Worm (Caenorhabditis elegans) whole organism, young adult: ENCODE data around the gene fbxa-79.

Experiments used
- him-1 ChIP-seq: sonication (generic microtip); optimal IDR thresholded peaks from 2 replicates; lab custom pipeline; 2016; ENCODE audit warnings: missing genotype, missing genetic modification reagents, missing genetic modification characterization, missing compliant biosample characterization
- hmg-1.2 ChIP-seq: fragments of 200-800 bp; sonication (Bioruptor generic); IDR thresholded peaks from 2 replicates; pipeline ENCODE4 v1.3.6; 2022; ENCODE audit warnings: missing genetic modification reagents, missing genetic modification characterization, missing compliant biosample characterization
- nhr-179 ChIP-seq: sonication (generic microtip); optimal IDR thresholded peaks from 2 replicates; lab custom pipeline; 2016; ENCODE audit warnings: mild to moderate bottlenecking, missing genetic modification characterization, missing compliant biosample characterization

ce11 chrIII:1354523-1354922 lies 46.4 kb upstream of the fbxa-79 start:
- TF ChIP-seq hmg-1.2 (no peak; the same call in 1 of the 2 replicates), him-1 (tag; lab: Kevin White, UChicago) (peak; percentile 33), nhr-179 (tag; lab: Kevin White, UChicago) (no peak)
